Fruit fly (Drosophila melanogaster) whole organism: ENCODE results near the gene CG12236.
A peak's percentile ranks its signal among the peaks of the same experiment; 100 is the strongest.

ENCODE experiments used
- CG8478 ChIP-seq: fragments of >200 bp; optimal IDR thresholded peaks from 2 replicates; lab custom pipeline; 2018; ENCODE audit warnings: inconsistent platforms
- Dll ChIP-seq: fragments of >200 bp; optimal IDR thresholded peaks from 2 replicates; lab custom pipeline; 2017
- EcR ChIP-seq, 2 experiments: fragments of >200 bp; optimal IDR thresholded peaks; 2 replicates each; lab custom pipeline; 2017; ENCODE audit warnings: missing biosample characterization in 2 of 2, missing genetic modification characterization in 2 of 2, missing genetic modification reagents in 2 of 2
- pan ChIP-seq: fragments of >200 bp; optimal IDR thresholded peaks from 2 replicates; lab custom pipeline; 2017
- psq ChIP-seq: fragments of >200 bp; optimal IDR thresholded peaks from 2 replicates; lab custom pipeline; 2017
- usp ChIP-seq: fragments of >200 bp; optimal IDR thresholded peaks from 2 replicates; lab custom pipeline; 2017; ENCODE audit warnings: missing biosample characterization, missing genetic modification characterization, mixed read lengths

The CG12236 gene

dm6 chrX:5885521-5885920, 22.4 kb upstream of the CG12236 start:
- TF ChIP-seq EcR (GFP tag; optimal IDR thresholded peaks at IDR 0.05; lab: Kevin White, UChicago) (no peak), psq (lab: Kevin White, UChicago) (no peak), CG8478 (lab: Kevin White, UChicago) (no peak), pan (lab: Kevin White, UChicago) (no peak), Dll (lab: Kevin White, UChicago) (no peak), usp (GFP tag; lab: Kevin White, UChicago) (no peak)

dm6 chrX:5885973-5886372, 22.0 kb upstream of the CG12236 start:
- TF ChIP-seq EcR (GFP tag; optimal IDR thresholded peaks at IDR 0.05; lab: Kevin White, UChicago) (no peak), psq (lab: Kevin White, UChicago) (no peak), usp (GFP tag; lab: Kevin White, UChicago) (no peak), pan (lab: Kevin White, UChicago) (no peak), Dll (lab: Kevin White, UChicago) (no peak), CG8478 (lab: Kevin White, UChicago) (no peak)

- TF ChIP-seq EcR (GFP tag; optimal IDR thresholded peaks at IDR 0.05; lab: Kevin White, UChicago) (peak; percentile 51 to 83), Dll (lab: Kevin White, UChicago) (no peak)
Measured at dm6 chrX:5886764-5887555, 21.0 kb upstream of the CG12236 start.

dm6 chrX:5888260-5888659, 19.7 kb upstream of the CG12236 start:
- TF ChIP-seq usp (GFP tag; lab: Kevin White, UChicago): no peak
- no peak for TF ChIP-seq Dll (lab: Kevin White, UChicago)
- TF ChIP-seq CG8478 (lab: Kevin White, UChicago): no peak
- TF ChIP-seq psq (lab: Kevin White, UChicago): no peak
- no peak for TF ChIP-seq EcR (GFP tag; optimal IDR thresholded peaks at IDR 0.05; lab: Kevin White, UChicago)
- TF ChIP-seq pan (lab: Kevin White, UChicago): no peak

dm6 chrX:5888933-5889332, 19.0 kb upstream of the CG12236 start:
- TF ChIP-seq pan (lab: Kevin White, UChicago) (no peak), CG8478 (lab: Kevin White, UChicago) (no peak), Dll (lab: Kevin White, UChicago) (no peak), usp (GFP tag; lab: Kevin White, UChicago) (no peak), EcR (GFP tag; optimal IDR thresholded peaks at IDR 0.05; lab: Kevin White, UChicago) (no peak), psq (lab: Kevin White, UChicago) (no peak)

- no peak for TF ChIP-seq pan (lab: Kevin White, UChicago)
- no peak for TF ChIP-seq EcR (GFP tag; optimal IDR thresholded peaks at IDR 0.05; lab: Kevin White, UChicago)
- no peak for TF ChIP-seq psq (lab: Kevin White, UChicago)
Measured at dm6 chrX:5891666-5892444, 16.1 kb upstream of the CG12236 start.

- no peak for TF ChIP-seq CG8478 (lab: Kevin White, UChicago)
- TF ChIP-seq pan (lab: Kevin White, UChicago): no peak
- no peak for TF ChIP-seq usp (GFP tag; lab: Kevin White, UChicago)
- no peak for TF ChIP-seq EcR (GFP tag; optimal IDR thresholded peaks at IDR 0.05; lab: Kevin White, UChicago)
- TF ChIP-seq psq (lab: Kevin White, UChicago): no peak
Measured at dm6 chrX:5892512-5892911, 15.4 kb upstream of the CG12236 start.

- TF ChIP-seq CG8478 (lab: Kevin White, UChicago) (no peak), psq (lab: Kevin White, UChicago) (no peak), EcR (GFP tag; optimal IDR thresholded peaks at IDR 0.05; lab: Kevin White, UChicago) (no peak), Dll (lab: Kevin White, UChicago) (no peak), pan (lab: Kevin White, UChicago) (no peak), usp (GFP tag; lab: Kevin White, UChicago) (no peak)
Measured at dm6 chrX:5893165-5893564, 14.8 kb upstream of the CG12236 start.

- no peak for TF ChIP-seq pan (lab: Kevin White, UChicago)
- TF ChIP-seq usp (GFP tag; lab: Kevin White, UChicago): no peak
Measured at dm6 chrX:5894529-5895487, 13.1 kb upstream of the CG12236 start.

dm6 chrX:5895821-5896550, 11.9 kb upstream of the CG12236 start:
- TF ChIP-seq CG8478 (lab: Kevin White, UChicago) (no peak), Dll (lab: Kevin White, UChicago) (no peak), usp (GFP tag; lab: Kevin White, UChicago) (no peak), psq (lab: Kevin White, UChicago) (no peak), EcR (GFP tag; optimal IDR thresholded peaks at IDR 0.05; lab: Kevin White, UChicago) (no peak), pan (lab: Kevin White, UChicago) (no peak)
